Worm (Caenorhabditis elegans): Measurements from ENCODE around the gene fbxc-29.

The fbxc-29 gene

DNA sequence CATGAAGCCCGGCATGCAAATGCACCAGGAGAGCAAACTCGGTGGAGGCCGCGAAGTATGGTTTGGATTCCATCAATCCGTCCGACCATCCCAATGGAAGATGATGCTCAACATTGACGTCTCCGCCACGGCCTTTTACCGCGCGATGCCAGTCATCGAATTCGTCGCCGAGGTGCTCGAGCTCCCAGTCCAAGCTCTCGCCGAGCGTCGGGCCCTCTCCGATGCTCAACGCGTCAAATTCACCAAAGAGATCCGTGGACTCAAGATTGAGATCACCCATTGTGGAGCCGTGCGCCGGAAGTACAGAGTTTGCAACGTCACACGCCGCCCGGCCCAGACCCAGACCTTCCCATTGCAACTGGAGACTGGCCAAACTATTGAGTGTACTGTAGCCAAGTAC lies 40.1 kb upstream of the fbxc-29 start:
- TF ChIP-seq ceh-43 (GFP tag; optimal IDR thresholded peaks at IDR 0.05) (no peak), M03D4.4 (tag; optimal IDR thresholded peaks at IDR 0.05) (no peak), nhr-12 (tag; optimal IDR thresholded peaks at IDR 0.05) (no peak), nhr-28 (tag; optimal IDR thresholded peaks at IDR 0.05) (no peak), elt-3 (tag; optimal IDR thresholded peaks at IDR 0.05) (no peak), nhr-76 (tag; optimal IDR thresholded peaks at IDR 0.05) (no peak), unc-62 (GFP tag; optimal IDR thresholded peaks at IDR 0.05) (no peak), bed-3 (GFP tag; optimal IDR thresholded peaks at IDR 0.05) (no peak), mep-1 (tag; optimal IDR thresholded peaks at IDR 0.05) (no peak), ceh-39 (tag; optimal IDR thresholded peaks at IDR 0.05) (no peak), blmp-1 (tag; optimal IDR thresholded peaks at IDR 0.05) (no peak), elt-1 (tag; optimal IDR thresholded peaks at IDR 0.05; ENCODE audit: borderline replicate concordance, insufficient read depth) (no peak), ces-1 (GFP tag; optimal IDR thresholded peaks at IDR 0.05) (no peak), unc-120 (tag; optimal IDR thresholded peaks at IDR 0.05; ENCODE audit: poor library complexity, severe bottlenecking) (no peak), drap-1 (GFP tag; optimal IDR thresholded peaks at IDR 0.05) (no peak), ceh-83 (GFP tag; optimal IDR thresholded peaks at IDR 0.05) (no peak)

DNA sequence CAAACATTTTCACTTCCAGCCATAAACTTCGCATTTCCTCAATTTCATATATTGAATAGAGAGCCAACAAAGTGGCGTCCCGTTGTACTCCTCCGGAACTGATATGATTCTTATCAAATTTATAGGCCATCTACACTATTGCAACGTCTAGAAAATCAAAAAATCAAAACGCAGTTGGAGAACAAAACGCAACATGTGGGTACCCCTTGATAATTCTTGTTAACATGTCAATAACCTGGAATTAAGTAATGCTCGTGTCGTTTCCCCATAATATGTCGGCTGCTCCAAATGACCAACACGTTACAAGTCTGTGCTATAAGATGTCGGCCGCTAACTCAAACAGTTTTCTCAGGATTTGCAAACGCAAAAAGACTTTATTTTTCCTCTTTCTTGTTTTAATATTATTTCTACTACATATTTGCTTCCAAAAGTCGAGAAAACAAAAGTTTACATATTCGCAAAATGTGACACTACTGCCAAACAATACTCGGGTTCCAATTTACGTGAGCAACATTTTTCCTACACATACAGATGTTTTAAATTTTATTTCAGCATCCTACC lies 35.1 kb upstream of the fbxc-29 start:
- no peak for TF ChIP-seq sptf-1 (tag; optimal IDR thresholded peaks at IDR 0.05)
- TF ChIP-seq elt-1 (tag; optimal IDR thresholded peaks at IDR 0.05; ENCODE audit: borderline replicate concordance, insufficient read depth), result no peak
- no peak for TF ChIP-seq ceh-43 (GFP tag; optimal IDR thresholded peaks at IDR 0.05)
- TF ChIP-seq nhr-2 (tag; optimal IDR thresholded peaks at IDR 0.05), result no peak
- TF ChIP-seq cnd-1 (tag; optimal IDR thresholded peaks at IDR 0.05), result no peak
- TF ChIP-seq flh-1 (GFP tag; optimal IDR thresholded peaks at IDR 0.05), result no peak
- TF ChIP-seq elt-3 (tag; optimal IDR thresholded peaks at IDR 0.05), result no peak
- no peak for TF ChIP-seq unc-62 (GFP tag; optimal IDR thresholded peaks at IDR 0.05)
- no peak for TF ChIP-seq ztf-11 (tag; optimal IDR thresholded peaks at IDR 0.05)
- TF ChIP-seq mep-1 (tag; optimal IDR thresholded peaks at IDR 0.05), result no peak
- no peak for TF ChIP-seq ceh-83 (GFP tag; optimal IDR thresholded peaks at IDR 0.05)
- TF ChIP-seq zip-8 (tag; optimal IDR thresholded peaks at IDR 0.05), result no peak
- no peak for TF ChIP-seq unc-39 (tag; optimal IDR thresholded peaks at IDR 0.05)
- TF ChIP-seq lin-32 (GFP tag; optimal IDR thresholded peaks at IDR 0.05), result no peak
- TF ChIP-seq hlh-1 (tag; optimal IDR thresholded peaks at IDR 0.05), result no peak
- TF ChIP-seq ham-2 (GFP tag; optimal IDR thresholded peaks at IDR 0.05), result no peak
- TF ChIP-seq sem-2 (GFP tag; optimal IDR thresholded peaks at IDR 0.05), result no peak
- TF ChIP-seq blmp-1 (tag; optimal IDR thresholded peaks at IDR 0.05), result no peak
- no peak for TF ChIP-seq bed-3 (GFP tag; optimal IDR thresholded peaks at IDR 0.05)
- TF ChIP-seq pha-4 (tag; optimal IDR thresholded peaks at IDR 0.05), result no peak

DNA sequence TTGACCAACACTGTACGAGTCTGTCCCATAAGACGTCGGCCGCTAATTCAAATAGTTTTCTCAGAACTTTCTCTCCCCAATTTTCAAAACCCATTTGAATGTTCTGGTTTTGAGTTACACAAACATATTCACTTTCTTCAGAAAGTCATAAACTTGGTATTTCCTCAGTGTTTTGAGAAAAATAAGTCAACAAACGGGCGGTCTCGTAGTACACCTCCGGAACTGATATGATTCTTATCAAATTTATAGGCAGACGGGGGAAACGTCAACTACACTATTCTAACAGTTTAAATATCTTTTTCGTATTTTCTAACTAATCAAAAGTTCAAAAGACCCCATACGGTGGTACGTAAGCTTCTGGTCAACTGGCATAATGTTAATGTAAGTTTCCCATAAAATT lies 31.7 kb upstream of the fbxc-29 start:
- no peak for TF ChIP-seq nhr-28 (tag; optimal IDR thresholded peaks at IDR 0.05)
- no peak for TF ChIP-seq mab-5 (tag; optimal IDR thresholded peaks at IDR 0.05)
- no peak for TF ChIP-seq nhr-2 (tag; optimal IDR thresholded peaks at IDR 0.05)
- no peak for TF ChIP-seq nhr-76 (tag; optimal IDR thresholded peaks at IDR 0.05)
- TF ChIP-seq tbx-8 (GFP tag; optimal IDR thresholded peaks at IDR 0.05), result no peak
- no peak for TF ChIP-seq unc-39 (tag; optimal IDR thresholded peaks at IDR 0.05)
- TF ChIP-seq unc-62 (GFP tag; optimal IDR thresholded peaks at IDR 0.05), result no peak
- no peak for TF ChIP-seq lin-13 (tag; optimal IDR thresholded peaks at IDR 0.05)
- no peak for TF ChIP-seq sptf-1 (tag; optimal IDR thresholded peaks at IDR 0.05)
- no peak for TF ChIP-seq ham-2 (GFP tag; optimal IDR thresholded peaks at IDR 0.05)
- TF ChIP-seq unc-120 (tag; optimal IDR thresholded peaks at IDR 0.05; ENCODE audit: poor library complexity, severe bottlenecking), result no peak
- TF ChIP-seq ceh-43 (GFP tag; optimal IDR thresholded peaks at IDR 0.05), result no peak
- no peak for TF ChIP-seq nhr-12 (tag; optimal IDR thresholded peaks at IDR 0.05)
- TF ChIP-seq bed-3 (GFP tag; optimal IDR thresholded peaks at IDR 0.05), result no peak
- TF ChIP-seq ztf-11 (tag; optimal IDR thresholded peaks at IDR 0.05), result no peak
- TF ChIP-seq elt-3 (tag; optimal IDR thresholded peaks at IDR 0.05), result no peak
- no peak for TF ChIP-seq ceh-83 (GFP tag; optimal IDR thresholded peaks at IDR 0.05)
- no peak for TF ChIP-seq lin-32 (GFP tag; optimal IDR thresholded peaks at IDR 0.05)

DNA sequence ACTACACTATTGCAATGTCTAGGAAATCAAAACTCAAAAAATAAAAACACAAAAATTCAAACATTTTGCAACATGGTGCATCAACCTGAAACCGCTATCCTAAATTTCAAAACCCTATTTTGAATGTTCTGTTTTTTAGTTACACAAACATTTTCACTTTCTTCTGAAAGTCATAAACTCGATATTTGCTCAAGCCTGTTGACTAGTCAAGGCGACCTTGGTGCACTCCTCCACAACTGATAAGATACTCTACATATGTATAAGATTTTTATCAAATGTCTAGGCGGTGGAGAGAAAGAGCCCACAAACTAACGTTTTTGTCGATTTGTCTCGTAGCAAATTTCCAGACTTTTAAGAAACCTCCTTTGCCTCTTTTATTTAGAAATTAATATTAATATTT lies 27.9 kb upstream of the fbxc-29 start, which contains the start of gene T07D3.4:
Gene T07D3.4 (plus strand): TSS at position 286 of the 400 bp plus-strand sequence.
- TF ChIP-seq mls-2 (tag; optimal IDR thresholded peaks at IDR 0.05) (no peak), nhr-2 (tag; optimal IDR thresholded peaks at IDR 0.05) (no peak)

Measured in whole organism, mixed stage, embryonic.